Worm (Caenorhabditis elegans) whole organism, L3 larva: ENCODE results near the gene atg-2.

Source experiments
- aly-2 ChIP-seq: fragments of 150-350 bp; optimal IDR thresholded peaks from 2 replicates; lab custom pipeline; 2014; ENCODE audit warnings: missing biosample characterization, missing genetic modification characterization
- ama-1 ChIP-seq: fragments of 150-350 bp; optimal IDR thresholded peaks from 2 replicates; lab custom pipeline; 2018
- ceh-9 ChIP-seq: sonication (generic microtip); optimal IDR thresholded peaks from 2 replicates; lab custom pipeline; 2018; ENCODE audit warnings: missing biosample characterization, missing genetic modification characterization
- egl-5 ChIP-seq: fragments of 150-350 bp; optimal IDR thresholded peaks from 2 replicates; lab custom pipeline; 2017; ENCODE audit warnings: missing biosample characterization, missing genetic modification reagents, missing genetic modification characterization, inconsistent platforms
- elt-2 ChIP-seq: sonication (generic microtip); optimal IDR thresholded peaks from 2 replicates; lab custom pipeline; 2016; ENCODE audit warnings: missing genetic modification reagents, mild to moderate bottlenecking, missing genetic modification characterization, missing compliant biosample characterization
- lsy-12 ChIP-seq: sonication (generic microtip); optimal IDR thresholded peaks from 2 replicates; lab custom pipeline; 2016; ENCODE audit warnings: mild to moderate bottlenecking, missing genetic modification characterization, missing compliant biosample characterization
- nhr-11 ChIP-seq: fragments of 150-350 bp; optimal IDR thresholded peaks from 2 replicates; lab custom pipeline; 2014; ENCODE audit warnings: missing biosample characterization, missing genetic modification characterization
- nhr-23 ChIP-seq: fragments of 150-350 bp; optimal IDR thresholded peaks from 2 replicates; lab custom pipeline; 2014; ENCODE audit warnings: missing biosample characterization, missing genetic modification reagents, missing genetic modification characterization
- nhr-28 ChIP-seq: fragments of 150-350 bp; optimal IDR thresholded peaks from 2 replicates; lab custom pipeline; 2014; ENCODE audit warnings: missing biosample characterization, missing genetic modification characterization
- pha-4 ChIP-seq: fragments of 150-350 bp; optimal IDR thresholded peaks from 2 replicates; lab custom pipeline; 2014; ENCODE audit warnings: missing biosample characterization, missing genetic modification reagents, missing genetic modification characterization
- sea-2 ChIP-seq: fragments of 150-350 bp; sonication (generic microtip); optimal IDR thresholded peaks from 4 replicates; lab custom pipeline; 2014; ENCODE audit warnings: missing biosample characterization, missing genetic modification reagents, missing genetic modification characterization
- skn-1 ChIP-seq: fragments of 150-350 bp; optimal IDR thresholded peaks from 2 replicates; lab custom pipeline; 2014; ENCODE audit warnings: missing biosample characterization, missing genetic modification characterization
- ztf-11 ChIP-seq: fragments of 150-350 bp; optimal IDR thresholded peaks from 2 replicates; lab custom pipeline; 2014; ENCODE audit warnings: missing biosample characterization, missing genetic modification characterization
- ztf-4 ChIP-seq: fragments of 150-350 bp; optimal IDR thresholded peaks from 2 replicates; lab custom pipeline; 2014; ENCODE audit warnings: missing biosample characterization, missing genetic modification characterization

DNA sequence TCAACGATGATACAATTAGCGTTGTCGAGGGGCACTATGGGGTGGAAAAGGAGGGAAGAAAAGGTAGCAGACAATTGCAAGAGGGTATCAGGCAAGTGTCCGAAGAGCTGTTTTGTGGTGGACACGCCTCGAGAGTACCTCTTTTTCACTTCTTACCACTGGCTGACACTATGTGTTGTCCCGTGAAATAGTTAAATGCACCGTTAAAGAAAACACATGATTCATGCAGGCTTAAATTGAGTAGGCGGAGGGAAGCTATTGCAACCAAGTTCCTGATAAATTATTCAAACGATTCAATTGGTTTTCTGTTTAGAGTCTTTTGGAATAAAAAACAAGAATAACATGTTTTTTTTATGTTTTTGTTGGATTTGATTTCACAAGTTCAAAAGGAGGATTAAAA is 28.5 kb upstream of the atg-2 start, which contains the start of gene irk-1:
- TF ChIP-seq lsy-12 (tag; lab: Kevin White, UChicago) (no peak), egl-5 (tag; lab: Kevin White, UChicago) (no peak), elt-2 (tag; lab: Kevin White, UChicago) (no peak), ama-1 (lab: Kevin White, UChicago) (no peak), nhr-23 (tag; lab: Kevin White, UChicago) (no peak), nhr-28 (tag; lab: Kevin White, UChicago) (no peak), ztf-4 (tag; lab: Kevin White, UChicago) (no peak), ztf-11 (no peak), sea-2 (no peak), aly-2 (tag; lab: Kevin White, UChicago) (no peak), nhr-11 (no peak), pha-4 (tag; lab: Kevin White, UChicago) (no peak), skn-1 (tag; lab: Kevin White, UChicago) (no peak), ceh-9 (tag; lab: Kevin White, UChicago) (no peak)
